Worm (Caenorhabditis elegans) whole organism, young adult: Measurements from ENCODE around the gene pola-1.

Experiments
- B0019.2 ChIP-seq: fragments of 200-800 bp; sonication (Bioruptor generic); conservative IDR thresholded peaks from 2 replicates; pipeline ENCODE4 v1.3.6; 2022; ENCODE audit warnings: missing genetic modification reagents, missing genetic modification characterization, missing compliant biosample characterization
- C17E4.6 ChIP-seq: fragments of 200-800 bp; sonication (Bioruptor generic); IDR thresholded peaks from 2 replicates; pipeline ENCODE4 v1.3.6; 2022; ENCODE audit warnings: missing genetic modification reagents, missing genetic modification characterization, missing compliant biosample characterization
- F22D6.2 ChIP-seq: sonication (generic microtip); optimal IDR thresholded peaks from 2 replicates; lab custom pipeline; 2016; ENCODE audit warnings: mild to moderate bottlenecking, missing genetic modification characterization, missing compliant biosample characterization
- F49E8.2 ChIP-seq: sonication (generic microtip); optimal IDR thresholded peaks from 3 replicates; lab custom pipeline; 2017; ENCODE audit warnings: missing genetic modification characterization, mild to moderate bottlenecking, missing compliant biosample characterization, antibody characterized with exemption, moderate library complexity; ENCODE audit not compliant: insufficient read depth
- F57C9.4 ChIP-seq: sonication (generic microtip); optimal IDR thresholded peaks from 2 replicates; lab custom pipeline; 2017; ENCODE audit warnings: mild to moderate bottlenecking, missing genetic modification characterization, missing compliant biosample characterization
- Y79H2A.3 ChIP-seq: fragments of 200-800 bp; sonication (Bioruptor generic); conservative IDR thresholded peaks from 2 replicates; pipeline ENCODE4 v1.3.6; 2022; ENCODE audit warnings: missing genetic modification reagents, missing genetic modification characterization, missing compliant biosample characterization
- Y95B8A.8 ChIP-seq: fragments of 200-800 bp; sonication (Bioruptor generic); IDR thresholded peaks from 2 replicates; pipeline ENCODE4 v1.3.6; 2022; ENCODE audit warnings: missing genetic modification reagents, missing genetic modification characterization, missing compliant biosample characterization
- ama-1 ChIP-seq, 3 experiments: fragments of 150-350 bp in 1 of 3; sonication (generic microtip) in 2 of 3; optimal IDR thresholded peaks; 2 replicates each; lab custom pipeline; 2014 to 2018; ENCODE audit warnings: missing biosample characterization in 2 of 3, missing genetic modification characterization in 2 of 3, missing genetic modification reagents in 2 of 3
- aptf-3 ChIP-seq: fragments of 200-800 bp; sonication (Bioruptor generic); IDR thresholded peaks from 2 replicates; pipeline ENCODE4 v1.3.6; 2022; ENCODE audit warnings: missing genetic modification characterization, missing compliant biosample characterization
- atf-7 ChIP-seq: sonication (generic microtip); optimal IDR thresholded peaks from 2 replicates; lab custom pipeline; 2017; ENCODE audit warnings: mild to moderate bottlenecking, missing genetic modification characterization, missing compliant biosample characterization
- athp-1 ChIP-seq: sonication (generic microtip); optimal IDR thresholded peaks from 2 replicates; lab custom pipeline; 2017; ENCODE audit warnings: mild to moderate bottlenecking, missing genetic modification characterization, missing compliant biosample characterization
- attf-5 ChIP-seq: fragments of 200-800 bp; sonication (Bioruptor generic); optimal IDR thresholded peaks from 2 replicates; lab custom pipeline; 2018; ENCODE audit warnings: mild to moderate bottlenecking, missing genetic modification characterization, missing compliant biosample characterization
- attf-6 ChIP-seq: fragments of 200-800 bp; sonication (Bioruptor generic); IDR thresholded peaks from 2 replicates; pipeline ENCODE4 v1.3.6; 2022; ENCODE audit warnings: missing genetic modification reagents, missing genetic modification characterization, missing compliant biosample characterization
- chd-7 ChIP-seq: sonication (generic microtip); optimal IDR thresholded peaks from 2 replicates; lab custom pipeline; 2016; ENCODE audit warnings: mild to moderate bottlenecking, missing genetic modification characterization, moderate library complexity, missing compliant biosample characterization
- die-1 ChIP-seq: sonication (generic microtip); optimal IDR thresholded peaks from 2 replicates; lab custom pipeline; 2016; ENCODE audit warnings: missing genotype, mild to moderate bottlenecking, missing genetic modification characterization, missing compliant biosample characterization
- dox-1 ChIP-seq: fragments of 200-800 bp; sonication (Bioruptor generic); IDR thresholded peaks from 2 replicates; pipeline ENCODE4 v1.3.6; 2022; ENCODE audit warnings: missing genetic modification reagents, missing genetic modification characterization, missing compliant biosample characterization
- egrh-3 ChIP-seq: fragments of 200-800 bp; sonication (Bioruptor generic); IDR thresholded peaks from 2 replicates; pipeline ENCODE4 v1.3.6; 2022; ENCODE audit warnings: missing genetic modification reagents, missing genetic modification characterization, missing compliant biosample characterization
- ets-4 ChIP-seq: fragments of 200-800 bp; sonication (Bioruptor generic); optimal IDR thresholded peaks from 2 replicates; lab custom pipeline; 2018; ENCODE audit warnings: mild to moderate bottlenecking, missing genetic modification characterization, missing compliant biosample characterization
- gei-17 ChIP-seq: fragments of 200-800 bp; sonication (Bioruptor generic); optimal IDR thresholded peaks from 2 replicates; lab custom pipeline; 2018; ENCODE audit warnings: mild to moderate bottlenecking, missing genetic modification characterization, missing compliant biosample characterization
- hmg-20 ChIP-seq: fragments of 200-800 bp; sonication (Bioruptor generic); IDR thresholded peaks from 2 replicates; pipeline ENCODE4 v1.3.6; 2022; ENCODE audit warnings: missing genetic modification reagents, missing genetic modification characterization, missing compliant biosample characterization
- hsf-1 ChIP-seq: fragments of 200-800 bp; sonication (Bioruptor generic); IDR thresholded peaks from 2 replicates; pipeline ENCODE4 v1.3.6; 2022; ENCODE audit warnings: missing genetic modification reagents, missing genetic modification characterization, missing compliant biosample characterization
- let-526 ChIP-seq: fragments of 200-800 bp; sonication (Bioruptor generic); IDR thresholded peaks from 2 replicates; pipeline ENCODE4 v1.3.6; 2022; ENCODE audit warnings: missing genetic modification reagents, missing genetic modification characterization, missing compliant biosample characterization
- let-607 ChIP-seq, 2 experiments: fragments of 200-800 bp in 1 of 2; sonication (Bioruptor generic) in 1 of 2; sonication (generic microtip) in 1 of 2; optimal IDR thresholded peaks; 2 replicates each; lab custom pipeline; 2016 to 2018; ENCODE audit warnings: mild to moderate bottlenecking in 2 of 2, missing compliant biosample characterization in 2 of 2, missing genetic modification characterization in 2 of 2, moderate library complexity in 2 of 2, missing genotype in 1 of 2
- lin-26 ChIP-seq: fragments of 200-800 bp; sonication (Bioruptor generic); IDR thresholded peaks from 2 replicates; pipeline ENCODE4 v1.3.6; 2022; ENCODE audit warnings: missing genetic modification reagents, missing genetic modification characterization, missing compliant biosample characterization
- lir-1 ChIP-seq: fragments of 200-800 bp; sonication (Bioruptor generic); conservative IDR thresholded peaks from 2 replicates; pipeline ENCODE4 v1.3.6; 2022; ENCODE audit warnings: missing genetic modification reagents, missing genetic modification characterization, missing compliant biosample characterization
- lsy-27 ChIP-seq: sonication (generic microtip); optimal IDR thresholded peaks from 2 replicates; lab custom pipeline; 2017; ENCODE audit warnings: missing genetic modification characterization, mild to moderate bottlenecking, missing compliant biosample characterization, antibody characterized with exemption, missing genotype, borderline replicate concordance; ENCODE audit not compliant: insufficient read depth
- madf-6 ChIP-seq: fragments of 200-800 bp; sonication (Bioruptor generic); IDR thresholded peaks from 2 replicates; pipeline ENCODE4 v1.3.6; 2022; ENCODE audit warnings: missing genetic modification reagents, missing genetic modification characterization, missing compliant biosample characterization
- mcd-1 ChIP-seq: fragments of 200-800 bp; sonication (Bioruptor generic); IDR thresholded peaks from 2 replicates; pipeline ENCODE4 v1.3.6; 2022; ENCODE audit warnings: missing genetic modification reagents, missing genetic modification characterization, missing compliant biosample characterization
- mes-4 ChIP-seq: sonication (generic microtip); optimal IDR thresholded peaks from 2 replicates; lab custom pipeline; 2016; ENCODE audit warnings: missing genotype, missing genetic modification characterization, missing compliant biosample characterization
- nfya-2 ChIP-seq: fragments of 200-800 bp; sonication (Bioruptor generic); IDR thresholded peaks from 2 replicates; pipeline ENCODE4 v1.3.6; 2022; ENCODE audit warnings: missing genetic modification reagents, missing genetic modification characterization, missing compliant biosample characterization
- nfyb-1 ChIP-seq: fragments of 200-800 bp; sonication (Bioruptor generic); IDR thresholded peaks from 2 replicates; pipeline ENCODE4 v1.3.6; 2022; ENCODE audit warnings: missing genetic modification reagents, missing genetic modification characterization, missing compliant biosample characterization
- nhr-120 ChIP-seq: fragments of 200-800 bp; sonication (Bioruptor generic); IDR thresholded peaks from 2 replicates; pipeline ENCODE4 v1.3.6; 2022; ENCODE audit warnings: missing genetic modification characterization, missing compliant biosample characterization
- nhr-27 ChIP-seq: fragments of 200-800 bp; sonication (Bioruptor generic); optimal IDR thresholded peaks from 2 replicates; lab custom pipeline; 2018; ENCODE audit warnings: mild to moderate bottlenecking, missing genetic modification characterization, moderate library complexity, missing compliant biosample characterization
- nhr-80 ChIP-seq: sonication (generic microtip); optimal IDR thresholded peaks from 2 replicates; lab custom pipeline; 2016; ENCODE audit warnings: missing genetic modification characterization, missing compliant biosample characterization
- rcor-1 ChIP-seq: fragments of 200-800 bp; sonication (Bioruptor generic); IDR thresholded peaks from 2 replicates; pipeline ENCODE4 v1.3.6; 2022; ENCODE audit warnings: missing genetic modification reagents, missing genetic modification characterization, missing compliant biosample characterization
- rpc-1 ChIP-seq, 2 experiments: fragments of 150-350 bp in 1 of 2; sonication (generic microtip) in 1 of 2; optimal IDR thresholded peaks; 2 replicates each; lab custom pipeline; 2014 to 2018; ENCODE audit warnings: missing biosample characterization in 1 of 2, missing genetic modification characterization in 1 of 2, missing genetic modification reagents in 1 of 2, missing genotype in 1 of 2
- sdz-38 ChIP-seq: sonication (generic microtip); optimal IDR thresholded peaks from 2 replicates; lab custom pipeline; 2016; ENCODE audit warnings: missing genotype, missing genetic modification characterization, missing compliant biosample characterization
- snpc-3.4 ChIP-seq: sonication (generic microtip); optimal IDR thresholded peaks from 2 replicates; lab custom pipeline; 2017; ENCODE audit warnings: missing genetic modification characterization, mild to moderate bottlenecking, missing compliant biosample characterization, antibody characterized with exemption, moderate library complexity, missing genotype, missing genetic modification reagents
- sptf-2 ChIP-seq: fragments of 200-800 bp; sonication (Bioruptor generic); optimal IDR thresholded peaks from 2 replicates; lab custom pipeline; 2018; ENCODE audit warnings: mild to moderate bottlenecking, missing genetic modification characterization, missing compliant biosample characterization
- tbp1 ChIP-seq: fragments of 200-800 bp; sonication (Bioruptor generic); optimal IDR thresholded peaks from 2 replicates; lab custom pipeline; 2018; ENCODE audit warnings: mild to moderate bottlenecking, missing genetic modification characterization, missing compliant biosample characterization
- unc-62 ChIP-seq: fragments of 150-350 bp; optimal IDR thresholded peaks from 2 replicates; lab custom pipeline; 2014; ENCODE audit warnings: missing biosample characterization, missing genetic modification reagents, missing genetic modification characterization
- zfh-2 ChIP-seq: fragments of 200-800 bp; sonication (Bioruptor generic); conservative IDR thresholded peaks from 2 replicates; pipeline ENCODE4 v1.3.6; 2022; ENCODE audit warnings: missing genetic modification reagents, missing genetic modification characterization, missing compliant biosample characterization
- ztf-18 ChIP-seq: sonication (generic microtip); optimal IDR thresholded peaks from 2 replicates; lab custom pipeline; 2016; ENCODE audit warnings: missing genotype, mild to moderate bottlenecking, missing genetic modification characterization, missing compliant biosample characterization
- ztf-22 ChIP-seq: fragments of 200-800 bp; sonication (Bioruptor generic); optimal IDR thresholded peaks from 2 replicates; lab custom pipeline; 2018; ENCODE audit warnings: mild to moderate bottlenecking, missing genetic modification characterization, moderate library complexity, missing compliant biosample characterization
- ztf-25 ChIP-seq: fragments of 200-800 bp; sonication (Bioruptor generic); IDR thresholded peaks from 2 replicates; pipeline ENCODE4 v1.3.6; 2022; ENCODE audit warnings: missing genetic modification reagents, missing genetic modification characterization, missing compliant biosample characterization
- ztf-26 ChIP-seq: sonication (generic microtip); optimal IDR thresholded peaks from 2 replicates; lab custom pipeline; 2017; ENCODE audit warnings: missing genetic modification characterization, missing compliant biosample characterization
- ztf-28 ChIP-seq: fragments of 200-800 bp; sonication (Bioruptor generic); IDR thresholded peaks from 2 replicates; pipeline ENCODE4 v1.3.6; 2022; ENCODE audit warnings: missing genetic modification reagents, missing genetic modification characterization, missing compliant biosample characterization

The pola-1 gene

ce11 chrIII:11141791-11142490 is at the start of gene pola-1, which contains the start of gene Y47D3A.1:
pola-1 (plus strand) TSS chrIII:11142448.
Y47D3A.1 (minus strand) TSS chrIII:11141841.
- no peak for TF ChIP-seq snpc-3.4
- TF ChIP-seq ztf-18 (tag; lab: Kevin White, UChicago), result peak; percentile 38
- no peak for TF ChIP-seq nfya-2 (GFP tag; lab: Robert Waterston, UW)
- no peak for TF ChIP-seq ama-1 (optimal IDR thresholded peaks at IDR 0.05; lab: Kevin White, UChicago)
- no peak for TF ChIP-seq ama-1 (GFP tag; optimal IDR thresholded peaks at IDR 0.05; lab: Kevin White, UChicago)
- no peak for TF ChIP-seq ets-4 (GFP tag; lab: Kevin White, UChicago)
- no peak for TF ChIP-seq aptf-3
- TF ChIP-seq chd-7 (tag; lab: Kevin White, UChicago), result no peak
- TF ChIP-seq F49E8.2 (tag; lab: Kevin White, UChicago), result peak; percentile 49
- no peak for TF ChIP-seq let-526 (GFP tag; lab: Robert Waterston, UW)
- 0 out of 2 replicates have a peak, but pooled peaks have one; percentile 42 for TF ChIP-seq hsf-1 (GFP tag; lab: Robert Waterston, UW)
- TF ChIP-seq rcor-1 (GFP tag; lab: Robert Waterston, UW), result peak; percentile 52
- peak; percentile 56 for TF ChIP-seq egrh-3 (GFP tag; lab: Robert Waterston, UW)
- no peak for TF ChIP-seq attf-6 (GFP tag; lab: Robert Waterston, UW)
- TF ChIP-seq attf-5 (GFP tag; lab: Kevin White, UChicago), result peak; percentile 81
- no peak for TF ChIP-seq atf-7
- no peak for TF ChIP-seq ztf-26 (tag; lab: Kevin White, UChicago)
- 0 out of 2 replicates have a peak, but pooled peaks have one; percentile 64 for TF ChIP-seq ztf-28
- no peak for TF ChIP-seq mes-4 (tag; lab: Kevin White, UChicago)
- TF ChIP-seq mcd-1 (GFP tag; lab: Robert Waterston, UW), result peak; percentile 94
- no peak for TF ChIP-seq F57C9.4 (tag; lab: Kevin White, UChicago)
- no peak for TF ChIP-seq zfh-2 (GFP tag; lab: Robert Waterston, UW)
- no peak for TF ChIP-seq sdz-38 (tag; lab: Kevin White, UChicago)
- TF ChIP-seq lir-1 (GFP tag; lab: Robert Waterston, UW), result peak; percentile 61; the same call in 1 of the 2 replicates
- TF ChIP-seq die-1, result peak; percentile 1
- no peak for TF ChIP-seq unc-62
- TF ChIP-seq hmg-20, result no peak
- TF ChIP-seq gei-17 (GFP tag; lab: Kevin White, UChicago), result no peak
- peak; percentile 87 for TF ChIP-seq madf-6 (GFP tag; lab: Robert Waterston, UW)
- 0 out of 2 replicates have a peak, but pooled peaks have one; percentile 7 for TF ChIP-seq ztf-25
- TF ChIP-seq B0019.2 (GFP tag; lab: Robert Waterston, UW), result 0 out of 2 replicates have a peak, but pooled peaks have one; percentile 28
- TF ChIP-seq nhr-80 (tag; lab: Kevin White, UChicago), result peak; percentile 26
- TF ChIP-seq nhr-120, result no peak
- no peak for TF ChIP-seq Y79H2A.3 (GFP tag; lab: Robert Waterston, UW)
- TF ChIP-seq C17E4.6 (GFP tag; lab: Robert Waterston, UW), result no peak
- no peak for TF ChIP-seq let-607 (tag; optimal IDR thresholded peaks at IDR 0.05; lab: Kevin White, UChicago)
- TF ChIP-seq dox-1 (GFP tag; lab: Robert Waterston, UW), result peak; percentile 90
- TF ChIP-seq lsy-27, result no peak
- TF ChIP-seq nfyb-1 (GFP tag; lab: Robert Waterston, UW), result no peak
- TF ChIP-seq athp-1 (tag; lab: Kevin White, UChicago), result peak; percentile 10
- TF ChIP-seq lin-26 (GFP tag; lab: Robert Waterston, UW), result no peak
- TF ChIP-seq tbp1 (GFP tag; lab: Kevin White, UChicago), result peak; percentile 52
- no peak for TF ChIP-seq ztf-22 (GFP tag; lab: Kevin White, UChicago)
- TF ChIP-seq Y95B8A.8 (GFP tag; lab: Robert Waterston, UW), result peak; percentile 66; the same call in 1 of the 2 replicates
- TF ChIP-seq rpc-1 (optimal IDR thresholded peaks at IDR 0.05; lab: Kevin White, UChicago), result no peak
- TF ChIP-seq rpc-1 (tag; optimal IDR thresholded peaks at IDR 0.05; lab: Kevin White, UChicago), result no peak
- no peak for TF ChIP-seq nhr-27 (tag; lab: Kevin White, UChicago)
- TF ChIP-seq F22D6.2 (tag; lab: Kevin White, UChicago), result no peak
- no peak for TF ChIP-seq sptf-2 (GFP tag; lab: Kevin White, UChicago)
